Fruit fly (Drosophila melanogaster) whole organism, embryonic: Measurements from ENCODE around the gene CG17364.
A peak's percentile ranks its signal among the peaks of the same experiment; 100 is the strongest.

Experiments used
- Atf-2 ChIP-seq: fragments of 200-800 bp; sonication (Bioruptor generic); optimal IDR thresholded peaks from 2 replicates; lab custom pipeline; 2016; ENCODE audit warnings: missing biosample characterization, missing genetic modification characterization
- Awh ChIP-seq: fragments of 200-800 bp; sonication (Bioruptor generic); IDR thresholded peaks from 2 replicates; pipeline ENCODE4, ENCODE4 v1.3.6; 2022; ENCODE audit warnings: missing biosample characterization, missing genetic modification characterization
- CG10565 ChIP-seq: fragments of 200-800 bp; sonication (Bioruptor generic); optimal IDR thresholded peaks from 3 replicates; lab custom pipeline; 2016; ENCODE audit warnings: missing biosample characterization, mild to moderate bottlenecking, missing genetic modification characterization
- CG11085 ChIP-seq: fragments of 200-800 bp; sonication (Bioruptor generic); IDR thresholded peaks from 2 replicates; pipeline ENCODE4 v1.3.6; 2022; ENCODE audit warnings: missing biosample characterization, missing genetic modification characterization
- CG12744 ChIP-seq: fragments of 200-800 bp; sonication (Bioruptor generic); optimal IDR thresholded peaks from 2 replicates; lab custom pipeline; 2016; ENCODE audit warnings: missing biosample characterization, missing genetic modification characterization
- CG14014 ChIP-seq: fragments of 200-800 bp; sonication (Bioruptor generic); IDR thresholded peaks from 2 replicates; pipeline ENCODE4 v1.3.6; 2022; ENCODE audit warnings: missing biosample characterization, missing genetic modification characterization
- CG15479 ChIP-seq: fragments of 200-800 bp; sonication (Bioruptor generic); optimal IDR thresholded peaks from 3 replicates; lab custom pipeline; 2019; ENCODE audit warnings: missing biosample characterization, mild to moderate bottlenecking, missing genetic modification characterization, moderate library complexity
- CG15696 ChIP-seq: fragments of 200-800 bp; sonication (Bioruptor generic); optimal IDR thresholded peaks from 2 replicates; lab custom pipeline; 2019; ENCODE audit warnings: missing biosample characterization, mild to moderate bottlenecking, missing genetic modification characterization, moderate library complexity
- CG17361 ChIP-seq: fragments of 200-800 bp; sonication (Bioruptor generic); IDR thresholded peaks from 3 replicates; pipeline ENCODE4 v1.3.6; 2022; ENCODE audit warnings: missing biosample characterization, missing genetic modification characterization
- CG17612 ChIP-seq: fragments of 200-800 bp; sonication (Bioruptor generic); IDR thresholded peaks from 2 replicates; pipeline ENCODE4 v1.3.6; 2022; ENCODE audit warnings: missing biosample characterization, missing genetic modification characterization
- CG18476 ChIP-seq: fragments of 200-800 bp; sonication (Bioruptor generic); optimal IDR thresholded peaks from 2 replicates; lab custom pipeline; 2016; ENCODE audit warnings: missing biosample characterization, mild to moderate bottlenecking, missing genetic modification characterization
- CG31365 ChIP-seq: fragments of 200-800 bp; sonication (Bioruptor generic); optimal IDR thresholded peaks from 2 replicates; lab custom pipeline; 2018; ENCODE audit warnings: missing biosample characterization, mild to moderate bottlenecking, missing genetic modification characterization
- CG32532 ChIP-seq: fragments of 200-800 bp; sonication (Bioruptor generic); IDR thresholded peaks from 2 replicates; pipeline ENCODE4 v1.3.6; 2022; ENCODE audit warnings: missing biosample characterization, missing genetic modification characterization
- CG32767 ChIP-seq: fragments of 200-800 bp; sonication (Bioruptor generic); IDR thresholded peaks from 2 replicates; pipeline ENCODE4 v1.3.6; 2022; ENCODE audit warnings: missing biosample characterization, missing genetic modification characterization
- CG3281 ChIP-seq: fragments of 200-800 bp; sonication (Bioruptor generic); optimal IDR thresholded peaks from 3 replicates; lab custom pipeline; 2017; ENCODE audit warnings: missing biosample characterization, mild to moderate bottlenecking, missing genetic modification characterization
- CG3407 ChIP-seq: fragments of 200-800 bp; sonication (Bioruptor generic); optimal IDR thresholded peaks from 2 replicates; lab custom pipeline; 2018; ENCODE audit warnings: missing biosample characterization, mild to moderate bottlenecking, missing genetic modification characterization
- CG4730 ChIP-seq: fragments of 200-800 bp; sonication (Bioruptor generic); IDR thresholded peaks from 2 replicates; pipeline ENCODE4 v1.3.6; 2022; ENCODE audit warnings: missing biosample characterization, missing genetic modification characterization
- CG4854 ChIP-seq: fragments of 200-800 bp; sonication (Bioruptor generic); optimal IDR thresholded peaks from 2 replicates; lab custom pipeline; 2016; ENCODE audit warnings: missing biosample characterization, missing genetic modification characterization, inconsistent platforms
- CG5953 ChIP-seq: fragments of 200-800 bp; sonication (Bioruptor generic); IDR thresholded peaks from 2 replicates; pipeline ENCODE4 v1.3.6; 2022; ENCODE audit warnings: missing biosample characterization, missing genetic modification characterization
- CG7357 ChIP-seq: fragments of 200-800 bp; sonication (Bioruptor generic); IDR thresholded peaks from 3 replicates; pipeline ENCODE4 v1.3.6; 2022; ENCODE audit warnings: missing biosample characterization, missing genetic modification characterization
- CG7745 ChIP-seq: fragments of 200-800 bp; sonication (Bioruptor generic); optimal IDR thresholded peaks from 2 replicates; lab custom pipeline; 2018; ENCODE audit warnings: missing biosample characterization, mild to moderate bottlenecking, missing genetic modification characterization, moderate library complexity
- CG7987 ChIP-seq: fragments of 200-800 bp; sonication (Bioruptor generic); optimal IDR thresholded peaks from 2 replicates; lab custom pipeline; 2018; ENCODE audit warnings: missing biosample characterization, mild to moderate bottlenecking, missing genetic modification characterization, moderate library complexity
- CG8388 ChIP-seq: fragments of 200-800 bp; sonication (Bioruptor generic); optimal IDR thresholded peaks from 2 replicates; lab custom pipeline; 2019; ENCODE audit warnings: missing biosample characterization, mild to moderate bottlenecking, missing genetic modification characterization, moderate library complexity
- CG8944 ChIP-seq: fragments of 200-800 bp; sonication (Bioruptor generic); optimal IDR thresholded peaks from 3 replicates; lab custom pipeline; 2016; ENCODE audit warnings: missing biosample characterization, missing genetic modification characterization
- Dad ChIP-seq: fragments of 200-800 bp; sonication (Bioruptor generic); optimal IDR thresholded peaks from 3 replicates; lab custom pipeline; 2016; ENCODE audit warnings: missing biosample characterization, missing genetic modification characterization
- Elba2 ChIP-seq: fragments of 200-800 bp; sonication (Bioruptor generic); optimal IDR thresholded peaks from 3 replicates; lab custom pipeline; 2016; ENCODE audit warnings: missing biosample characterization, missing genetic modification characterization
- H15 ChIP-seq: fragments of 200-800 bp; sonication (Bioruptor generic); IDR thresholded peaks from 3 replicates; pipeline ENCODE4 v1.3.6; 2022; ENCODE audit warnings: missing biosample characterization, missing genetic modification characterization
- Hr51 ChIP-seq, 2 experiments: fragments of 200-800 bp; sonication (Bioruptor generic); optimal IDR thresholded peaks; 2 replicates in 1 of 2; 3 replicates in 1 of 2; lab custom pipeline; 2016 to 2018; ENCODE audit warnings: missing biosample characterization in 2 of 2, missing genetic modification characterization in 2 of 2, mild to moderate bottlenecking in 1 of 2, moderate library complexity in 1 of 2
- Rfx ChIP-seq: fragments of 200-800 bp; sonication (Bioruptor generic); IDR thresholded peaks from 2 replicates; pipeline ENCODE4 v1.3.6; 2022; ENCODE audit warnings: missing biosample characterization, missing genetic modification characterization
- Stat92E ChIP-seq, 3 experiments: fragments of >200 bp in 2 of 3; fragments of 200-800 bp in 1 of 3; sonication (Bioruptor generic) in 1 of 3; optimal IDR thresholded peaks; 2 replicates each; lab custom pipeline; 2017 to 2019; ENCODE audit warnings: missing biosample characterization in 3 of 3, missing genetic modification characterization in 3 of 3, mild to moderate bottlenecking in 1 of 3, moderate library complexity in 1 of 3
- Xbp1 ChIP-seq: fragments of 200-800 bp; sonication (Bioruptor generic); optimal IDR thresholded peaks from 3 replicates; lab custom pipeline; 2016; ENCODE audit warnings: missing biosample characterization, mild to moderate bottlenecking, missing genetic modification characterization
- ab ChIP-seq: fragments of 200-800 bp; sonication (Bioruptor generic); optimal IDR thresholded peaks from 2 replicates; lab custom pipeline; 2016; ENCODE audit warnings: missing biosample characterization, missing genetic modification characterization
- ara ChIP-seq: fragments of 200-800 bp; sonication (Bioruptor generic); IDR thresholded peaks from 2 replicates; pipeline ENCODE4 v1.3.6; 2022; ENCODE audit warnings: missing biosample characterization, missing genetic modification characterization
- chinmo ChIP-seq: fragments of 200-800 bp; sonication (Bioruptor generic); IDR thresholded peaks from 4 replicates; pipeline ENCODE4 v1.3.6; 2022; ENCODE audit warnings: missing biosample characterization, missing genetic modification characterization; ENCODE audit not compliant: partially characterized antibody
- esg ChIP-seq: fragments of 200-800 bp; sonication (Bioruptor generic); conservative IDR thresholded peaks from 2 replicates; pipeline ENCODE4 v1.3.6; 2022; ENCODE audit warnings: missing biosample characterization, missing genetic modification characterization
- fd64A ChIP-seq: fragments of 200-800 bp; sonication (Bioruptor generic); optimal IDR thresholded peaks from 3 replicates; lab custom pipeline; 2018; ENCODE audit warnings: missing biosample characterization, mild to moderate bottlenecking, missing genetic modification characterization
- ftz-f1 ChIP-seq: fragments of 200-800 bp; sonication (Bioruptor generic); optimal IDR thresholded peaks from 2 replicates; lab custom pipeline; 2016; ENCODE audit warnings: missing biosample characterization, missing genetic modification characterization
- gem ChIP-seq: fragments of 200-800 bp; sonication (Bioruptor generic); optimal IDR thresholded peaks from 2 replicates; lab custom pipeline; 2019; ENCODE audit warnings: missing biosample characterization, mild to moderate bottlenecking, missing genetic modification characterization, moderate library complexity
- h ChIP-seq: fragments of >200 bp; optimal IDR thresholded peaks from 2 replicates; lab custom pipeline; 2017
- hb ChIP-seq: fragments of 200-800 bp; sonication (Bioruptor generic); IDR thresholded peaks from 3 replicates; pipeline ENCODE4 v1.3.6; 2022; ENCODE audit warnings: missing biosample characterization, missing genetic modification characterization; ENCODE audit not compliant: partially characterized antibody
- kay ChIP-seq: fragments of 200-800 bp; sonication (Bioruptor generic); optimal IDR thresholded peaks from 2 replicates; lab custom pipeline; 2016; ENCODE audit warnings: missing biosample characterization, missing genetic modification characterization
- pan ChIP-seq, 4 experiments: fragments of >200 bp in 3 of 4; fragments of 200-800 bp in 1 of 4; sonication (Bioruptor generic) in 1 of 4; optimal IDR thresholded peaks in 3 of 4; IDR thresholded peaks in 1 of 4; 2 replicates each; pipeline versions ENCODE4 v1.3.6 to Lab custom; 2017 to 2022; ENCODE audit warnings: missing biosample characterization in 2 of 4, missing genetic modification characterization in 2 of 4, mixed read lengths in 1 of 4
- psq ChIP-seq: fragments of 200-800 bp; sonication (Bioruptor generic); optimal IDR thresholded peaks from 2 replicates; lab custom pipeline; 2017; ENCODE audit warnings: missing biosample characterization, missing genetic modification characterization
- row ChIP-seq: fragments of 200-800 bp; sonication (Bioruptor generic); IDR thresholded peaks from 3 replicates; pipeline ENCODE4 v1.3.6; 2022; ENCODE audit warnings: missing biosample characterization, missing genetic modification characterization
- run ChIP-seq: fragments of 200-800 bp; sonication (Bioruptor generic); optimal IDR thresholded peaks from 3 replicates; lab custom pipeline; 2018; ENCODE audit warnings: missing biosample characterization, mild to moderate bottlenecking, missing genetic modification characterization
- slbo ChIP-seq: fragments of 200-800 bp; sonication (Bioruptor generic); IDR thresholded peaks from 2 replicates; pipeline ENCODE4 v1.3.6; 2022; ENCODE audit warnings: missing biosample characterization, missing genetic modification characterization
- sob ChIP-seq: fragments of 200-800 bp; sonication (Bioruptor generic); IDR thresholded peaks from 2 replicates; pipeline ENCODE4 v1.3.6; 2022; ENCODE audit warnings: missing biosample characterization, missing genetic modification characterization
- unc-4 ChIP-seq: fragments of 200-800 bp; sonication (Bioruptor generic); IDR thresholded peaks from 2 replicates; pipeline ENCODE4 v1.3.6; 2022; ENCODE audit warnings: missing biosample characterization, missing genetic modification characterization; ENCODE audit not compliant: partially characterized antibody
- vvl ChIP-seq: fragments of 200-800 bp; sonication (Bioruptor generic); IDR thresholded peaks from 2 replicates; pipeline ENCODE4 v1.3.6; 2022; ENCODE audit warnings: missing biosample characterization, missing genetic modification characterization

Gene CG17364

dm6 chr3L:13949440-13950066 lies 43.6 kb downstream of the CG17364 start (continued):
- TF ChIP-seq CG15696 (tag; lab: Kevin White, UChicago) (no peak), unc-4 (GFP tag; lab: Robert Waterston, UW) (no peak), kay (GFP tag; lab: Kevin White, UChicago) (peak; percentile 77), CG32767 (GFP tag; lab: Robert Waterston, UW) (0 out of 2 replicates have a peak, but pooled peaks have one; percentile 30), CG17361 (no peak), CG11085 (GFP tag; lab: Robert Waterston, UW) (no peak), pan (optimal IDR thresholded peaks at IDR 0.05; lab: Kevin White, UChicago) (no peak), pan (GFP tag; optimal IDR thresholded peaks at IDR 0.05 in 1 of 2, IDR thresholded peaks at IDR 0.05 in 1 of 2) (peak in 1 of 2 experiments; percentile 45), chinmo (peak; percentile 89; the same call in 3 of the 4 replicates), CG18476 (GFP tag; lab: Kevin White, UChicago) (no peak), CG12744 (GFP tag; lab: Kevin White, UChicago) (no peak), CG31365 (tag; lab: Kevin White, UChicago) (no peak), Hr51 (GFP tag; optimal IDR thresholded peaks at IDR 0.05; lab: Kevin White, UChicago) (peak in 1 of 2 experiments; percentile 34), CG4854 (GFP tag; lab: Kevin White, UChicago) (no peak), CG10565 (GFP tag; lab: Kevin White, UChicago) (no peak), gem (tag; lab: Kevin White, UChicago) (peak; percentile 11), hb (GFP tag; lab: Robert Waterston, UW) (no peak), H15 (GFP tag; lab: Robert Waterston, UW) (no peak), CG15479 (peak; percentile 39), CG8944 (GFP tag; lab: Kevin White, UChicago) (no peak), Elba2 (GFP tag; lab: Kevin White, UChicago) (peak; percentile 16), h (lab: Kevin White, UChicago) (no peak), CG7987 (GFP tag; lab: Kevin White, UChicago) (no peak), CG5953 (GFP tag; lab: Robert Waterston, UW) (0 out of 2 replicates have a peak, but pooled peaks have one; percentile 24), Atf-2 (no peak), CG14014 (no peak), Awh (no peak), CG3281 (GFP tag; lab: Kevin White, UChicago) (no peak), CG8388 (no peak), ara (GFP tag; lab: Robert Waterston, UW) (peak; percentile 30; the same call in 1 of the 2 replicates), Rfx (GFP tag; lab: Robert Waterston, UW) (0 out of 2 replicates have a peak, but pooled peaks have one; percentile 7), slbo (GFP tag; lab: Robert Waterston, UW) (0 out of 2 replicates have a peak, but pooled peaks have one; percentile 27), Stat92E (GFP tag; optimal IDR thresholded peaks at IDR 0.05; lab: Kevin White, UChicago) (no peak), ftz-f1 (GFP tag; lab: Kevin White, UChicago) (no peak), Dad (GFP tag; lab: Kevin White, UChicago) (no peak), vvl (GFP tag; lab: Robert Waterston, UW) (peak; percentile 45; the same call in 1 of the 2 replicates), run (no peak), CG17612 (GFP tag; lab: Robert Waterston, UW) (no peak), CG4730 (GFP tag; lab: Robert Waterston, UW) (0 out of 2 replicates have a peak, but pooled peaks have one; percentile 26), CG7745 (tag; lab: Kevin White, UChicago) (no peak), CG3407 (GFP tag; lab: Kevin White, UChicago) (no peak), fd64A (GFP tag; lab: Kevin White, UChicago) (no peak), sob (GFP tag; lab: Robert Waterston, UW) (no peak), Xbp1 (GFP tag; lab: Kevin White, UChicago) (peak; percentile 22), row (GFP tag; lab: Robert Waterston, UW) (peak; percentile 32; the same call in 1 of the 3 replicates), CG7357 (GFP tag; lab: Robert Waterston, UW) (0 out of 3 replicates have a peak, but pooled peaks have one; percentile 10), esg (0 out of 2 replicates have a peak, but pooled peaks have one; percentile 17), ab (no peak), CG32532 (no peak), psq (GFP tag; lab: Kevin White, UChicago) (no peak)
